Fruit fly (Drosophila melanogaster) whole organism, prepupa: Measurements from ENCODE around the gene CG18131.
A peak's percentile ranks its signal among the peaks of the same experiment; 100 is the strongest.

Experiments
- Blimp-1 ChIP-seq: fragments of 200-800 bp; sonication (Bioruptor generic); optimal IDR thresholded peaks from 3 replicates; lab custom pipeline; 2017; ENCODE audit warnings: missing biosample characterization, missing genetic modification characterization, mild to moderate bottlenecking, moderate library complexity, missing genetic modification reagents
- CG10631 ChIP-seq: fragments of 200-800 bp; sonication (Bioruptor generic); optimal IDR thresholded peaks from 2 replicates; lab custom pipeline; 2016; ENCODE audit warnings: missing biosample characterization, missing genetic modification characterization
- CG10669 ChIP-seq: fragments of 200-800 bp; sonication (Bioruptor generic); optimal IDR thresholded peaks from 3 replicates; lab custom pipeline; 2018; ENCODE audit warnings: missing biosample characterization, mild to moderate bottlenecking, missing genetic modification characterization, moderate library complexity
- CG11294 ChIP-seq: fragments of 200-800 bp; sonication (Bioruptor generic); IDR thresholded peaks from 2 replicates; pipeline ENCODE4 v1.3.6; 2022; ENCODE audit warnings: missing biosample characterization, missing genetic modification characterization
- CG11762 ChIP-seq: fragments of 200-800 bp; sonication (Bioruptor generic); optimal IDR thresholded peaks from 3 replicates; lab custom pipeline; 2016; ENCODE audit warnings: missing biosample characterization, missing genetic modification characterization; ENCODE audit not compliant: insufficient read depth
- CG11902 ChIP-seq: fragments of 200-800 bp; sonication (Bioruptor generic); optimal IDR thresholded peaks from 3 replicates; lab custom pipeline; 2016; ENCODE audit warnings: missing biosample characterization, missing genetic modification characterization
- CG15336 ChIP-seq: fragments of 200-800 bp; sonication (Bioruptor generic); IDR thresholded peaks from 2 replicates; pipeline ENCODE4 v1.3.6; 2022; ENCODE audit warnings: missing biosample characterization, missing genetic modification characterization
- CG1621 ChIP-seq: fragments of 200-800 bp; sonication (Bioruptor generic); optimal IDR thresholded peaks from 3 replicates; lab custom pipeline; 2018; ENCODE audit warnings: missing biosample characterization, mild to moderate bottlenecking, missing genetic modification characterization
- CG3032 ChIP-seq: fragments of 200-800 bp; optimal IDR thresholded peaks from 2 replicates; lab custom pipeline; 2019; ENCODE audit warnings: missing biosample characterization, mild to moderate bottlenecking, missing genetic modification characterization, moderate library complexity
- CG31627 ChIP-seq: fragments of 200-800 bp; sonication (Bioruptor generic); optimal IDR thresholded peaks from 3 replicates; lab custom pipeline; 2016; ENCODE audit warnings: missing biosample characterization, missing genetic modification characterization
- CG34406 ChIP-seq: fragments of 200-800 bp; sonication (Bioruptor generic); optimal IDR thresholded peaks from 3 replicates; lab custom pipeline; 2016; ENCODE audit warnings: missing biosample characterization, missing genetic modification characterization
- CG4318 ChIP-seq: fragments of 200-800 bp; sonication (Bioruptor generic); optimal IDR thresholded peaks from 3 replicates; lab custom pipeline; 2017; ENCODE audit warnings: missing biosample characterization, mild to moderate bottlenecking, missing genetic modification characterization
- CG6163 ChIP-seq: fragments of 200-800 bp; sonication (Bioruptor generic); IDR thresholded peaks from 3 replicates; pipeline ENCODE4 v1.3.6; 2022; ENCODE audit warnings: missing biosample characterization, missing genetic modification characterization
- CG6276 ChIP-seq: fragments of 200-800 bp; sonication (Bioruptor generic); optimal IDR thresholded peaks from 2 replicates; lab custom pipeline; 2017; ENCODE audit warnings: missing biosample characterization, mild to moderate bottlenecking, missing genetic modification characterization
- CG6792 ChIP-seq: fragments of 200-800 bp; sonication (Bioruptor generic); optimal IDR thresholded peaks from 3 replicates; lab custom pipeline; 2016; ENCODE audit warnings: missing biosample characterization, missing genetic modification characterization
- CG6808 ChIP-seq: fragments of 200-800 bp; sonication (Bioruptor generic); optimal IDR thresholded peaks from 3 replicates; lab custom pipeline; 2017; ENCODE audit warnings: missing biosample characterization, missing genetic modification characterization, mild to moderate bottlenecking, moderate library complexity, missing genetic modification reagents
- CG6854 ChIP-seq: fragments of 200-800 bp; sonication (Bioruptor generic); optimal IDR thresholded peaks from 2 replicates; lab custom pipeline; 2017; ENCODE audit warnings: missing biosample characterization, mild to moderate bottlenecking, missing genetic modification characterization
- CG8632 ChIP-seq: fragments of 200-800 bp; sonication (Bioruptor generic); optimal IDR thresholded peaks from 3 replicates; lab custom pipeline; 2016; ENCODE audit warnings: missing biosample characterization, missing genetic modification characterization
- CG9139 ChIP-seq: fragments of 200-800 bp; sonication (Bioruptor generic); optimal IDR thresholded peaks from 3 replicates; lab custom pipeline; 2017; ENCODE audit warnings: missing biosample characterization, mild to moderate bottlenecking, missing genetic modification characterization
- Eip75B ChIP-seq: fragments of 200-800 bp; sonication (Bioruptor generic); optimal IDR thresholded peaks from 3 replicates; lab custom pipeline; 2016; ENCODE audit warnings: missing biosample characterization, missing genetic modification characterization
- Eip78C ChIP-seq: fragments of 200-800 bp; sonication (Bioruptor generic); peaks from one replicate; lab custom pipeline; 2016; ENCODE audit warnings: missing biosample characterization, missing genetic modification characterization
- Eip93F ChIP-seq: fragments of 200-800 bp; sonication (Bioruptor generic); optimal IDR thresholded peaks from 2 replicates; lab custom pipeline; 2016; ENCODE audit warnings: missing biosample characterization, mild to moderate bottlenecking, missing genetic modification characterization
- Ets21C ChIP-seq: fragments of 200-800 bp; sonication (Bioruptor generic); optimal IDR thresholded peaks from 3 replicates; lab custom pipeline; 2016; ENCODE audit warnings: missing biosample characterization, missing genetic modification characterization
- Ets96B ChIP-seq: fragments of 200-800 bp; optimal IDR thresholded peaks from 2 replicates; lab custom pipeline; 2019; ENCODE audit warnings: missing biosample characterization, mild to moderate bottlenecking, missing genetic modification characterization, moderate library complexity
- Gug ChIP-seq: fragments of 200-800 bp; sonication (Bioruptor generic); IDR thresholded peaks from 2 replicates; pipeline ENCODE4 v1.3.6; 2022; ENCODE audit warnings: missing biosample characterization, missing genetic modification characterization
- Hr39 ChIP-seq: fragments of 200-800 bp; sonication (Bioruptor generic); optimal IDR thresholded peaks from 2 replicates; lab custom pipeline; 2016; ENCODE audit warnings: missing biosample characterization, missing genetic modification characterization
- Hr4 ChIP-seq: fragments of 200-800 bp; sonication (Bioruptor generic); optimal IDR thresholded peaks from 3 replicates; lab custom pipeline; 2016; ENCODE audit warnings: missing biosample characterization, missing genetic modification characterization
- Lpt ChIP-seq: fragments of 200-800 bp; sonication (Bioruptor generic); optimal IDR thresholded peaks from 3 replicates; lab custom pipeline; 2016; ENCODE audit warnings: missing biosample characterization, missing genetic modification characterization
- Met ChIP-seq: fragments of 200-800 bp; sonication (Bioruptor generic); optimal IDR thresholded peaks from 3 replicates; lab custom pipeline; 2016; ENCODE audit warnings: missing biosample characterization, missing genetic modification characterization
- OdsH ChIP-seq: fragments of 200-800 bp; sonication (Bioruptor generic); optimal IDR thresholded peaks from 3 replicates; lab custom pipeline; 2016; ENCODE audit warnings: missing biosample characterization, missing genetic modification characterization
- Smox ChIP-seq: fragments of 200-800 bp; sonication (Bioruptor generic); optimal IDR thresholded peaks from 3 replicates; lab custom pipeline; 2016; ENCODE audit warnings: missing biosample characterization, missing genetic modification characterization
- Sox102F ChIP-seq: fragments of 200-800 bp; sonication (Bioruptor generic); optimal IDR thresholded peaks from 2 replicates; lab custom pipeline; 2016; ENCODE audit warnings: missing biosample characterization, mild to moderate bottlenecking, missing genetic modification characterization
- Sox14 ChIP-seq: fragments of 200-800 bp; sonication (Bioruptor generic); optimal IDR thresholded peaks from 3 replicates; lab custom pipeline; 2016; ENCODE audit warnings: missing biosample characterization, missing genetic modification characterization
- Sox15 ChIP-seq: fragments of 200-800 bp; sonication (Bioruptor generic); optimal IDR thresholded peaks from 3 replicates; lab custom pipeline; 2016; ENCODE audit warnings: missing biosample characterization, missing genetic modification characterization
- acj6 ChIP-seq: fragments of 200-800 bp; sonication (Bioruptor generic); optimal IDR thresholded peaks from 3 replicates; lab custom pipeline; 2016; ENCODE audit warnings: missing biosample characterization, missing genetic modification characterization
- dac ChIP-seq: fragments of 200-800 bp; sonication (Bioruptor generic); optimal IDR thresholded peaks from 2 replicates; lab custom pipeline; 2017; ENCODE audit warnings: missing biosample characterization, mild to moderate bottlenecking, missing genetic modification characterization
- eg ChIP-seq: fragments of 200-800 bp; sonication (Bioruptor generic); IDR thresholded peaks from 3 replicates; pipeline ENCODE4 v1.3.6; 2022; ENCODE audit warnings: missing biosample characterization, missing genetic modification characterization
- esn ChIP-seq: fragments of 200-800 bp; sonication (Bioruptor generic); optimal IDR thresholded peaks from 2 replicates; lab custom pipeline; 2016; ENCODE audit warnings: missing biosample characterization, mild to moderate bottlenecking, missing genetic modification characterization, moderate library complexity
- fd85E ChIP-seq: fragments of 200-800 bp; sonication (Bioruptor generic); optimal IDR thresholded peaks from 3 replicates; lab custom pipeline; 2016; ENCODE audit warnings: missing biosample characterization, missing genetic modification characterization
- fkh ChIP-seq: fragments of 200-800 bp; sonication (Bioruptor generic); optimal IDR thresholded peaks from 3 replicates; lab custom pipeline; 2017; ENCODE audit warnings: missing biosample characterization, mild to moderate bottlenecking, missing genetic modification characterization, moderate library complexity
- lz ChIP-seq: fragments of 200-800 bp; sonication (Bioruptor generic); optimal IDR thresholded peaks from 3 replicates; lab custom pipeline; 2016; ENCODE audit warnings: missing biosample characterization, missing genetic modification characterization
- net ChIP-seq: fragments of 200-800 bp; sonication (Bioruptor generic); optimal IDR thresholded peaks from 3 replicates; lab custom pipeline; 2016; ENCODE audit warnings: missing biosample characterization, missing genetic modification characterization
- pdm3 ChIP-seq: fragments of 200-800 bp; sonication (Bioruptor generic); optimal IDR thresholded peaks from 3 replicates; lab custom pipeline; 2016; ENCODE audit warnings: missing biosample characterization, missing genetic modification characterization
- salr ChIP-seq, 2 experiments: fragments of 200-800 bp; sonication (Bioruptor generic); optimal IDR thresholded peaks; 3 replicates each; lab custom pipeline; 2016 to 2018; ENCODE audit warnings: missing biosample characterization in 2 of 2, missing genetic modification characterization in 2 of 2, mild to moderate bottlenecking in 1 of 2
- spab ChIP-seq: fragments of 200-800 bp; sonication (Bioruptor generic); optimal IDR thresholded peaks from 2 replicates; lab custom pipeline; 2017; ENCODE audit warnings: missing biosample characterization, mild to moderate bottlenecking, missing genetic modification characterization, missing genetic modification reagents
- ss ChIP-seq, 2 experiments: fragments of 200-800 bp; sonication (Bioruptor generic); optimal IDR thresholded peaks; 2 replicates in 1 of 2; 3 replicates in 1 of 2; lab custom pipeline; 2017 to 2018; ENCODE audit warnings: mild to moderate bottlenecking in 2 of 2, missing biosample characterization in 2 of 2, missing genetic modification characterization in 2 of 2, moderate library complexity in 1 of 2
- svp ChIP-seq: fragments of 200-800 bp; sonication (Bioruptor generic); peaks from one replicate; lab custom pipeline; 2016; ENCODE audit warnings: missing biosample characterization, missing genetic modification characterization
- topi ChIP-seq: fragments of 200-800 bp; sonication (Bioruptor generic); optimal IDR thresholded peaks from 3 replicates; lab custom pipeline; 2016; ENCODE audit warnings: missing biosample characterization, missing genetic modification characterization

CG18131 gene

dm6 chr2L:1473427-1473826 lies 27.0 kb downstream of the CG18131 start (continued):
- TF ChIP-seq salr (GFP tag; optimal IDR thresholded peaks at IDR 0.05; lab: Kevin White, UChicago) (peak in 1 of 2 experiments; percentile 22), CG8632 (GFP tag; lab: Kevin White, UChicago) (peak; percentile 30), CG6854 (peak; percentile 53), CG6792 (GFP tag; lab: Kevin White, UChicago) (peak; percentile 58), CG9139 (GFP tag; lab: Kevin White, UChicago) (no peak), CG4318 (GFP tag; lab: Kevin White, UChicago) (no peak), Sox102F (GFP tag; lab: Kevin White, UChicago) (peak; percentile 72), fd85E (GFP tag; lab: Kevin White, UChicago) (no peak), Hr4 (GFP tag; lab: Kevin White, UChicago) (no peak), CG1621 (no peak), Smox (GFP tag; lab: Kevin White, UChicago) (peak; percentile 62), CG11902 (GFP tag; lab: Kevin White, UChicago) (peak; percentile 28), Eip75B (peak; percentile 39), Ets21C (GFP tag; lab: Kevin White, UChicago) (peak; percentile 76)

- peak; percentile 73 for TF ChIP-seq OdsH
- peak; percentile 80 for TF ChIP-seq topi
- peak; percentile 82 for TF ChIP-seq esn
- TF ChIP-seq Blimp-1 (GFP tag; lab: Kevin White, UChicago), result peak; percentile 37
- peak; percentile 70 for TF ChIP-seq CG11902 (GFP tag; lab: Kevin White, UChicago)
- peak; percentile 58 for TF ChIP-seq Sox15
- peak; percentile 84 for TF ChIP-seq Ets96B (tag; lab: Kevin White, UChicago)
- TF ChIP-seq lz (GFP tag; lab: Kevin White, UChicago), result peak; percentile 79
- TF ChIP-seq Met (GFP tag; lab: Kevin White, UChicago), result peak; percentile 84
- peak; percentile 65 for TF ChIP-seq CG9139 (GFP tag; lab: Kevin White, UChicago)
- TF ChIP-seq CG31627 (GFP tag; lab: Kevin White, UChicago), result peak; percentile 78
- peak; percentile 75 for TF ChIP-seq Hr39 (GFP tag; lab: Kevin White, UChicago)
- peak; percentile 67 for TF ChIP-seq CG11762 (GFP tag; lab: Kevin White, UChicago)
- peak; percentile 78 for TF ChIP-seq spab
- no peak for TF ChIP-seq CG11294 (GFP tag; lab: Robert Waterston, UW)
- peak; percentile 9 for TF ChIP-seq Lpt (GFP tag; lab: Kevin White, UChicago)
- TF ChIP-seq net (GFP tag; lab: Kevin White, UChicago), result peak; percentile 74
- peak; percentile 83 for TF ChIP-seq CG6792 (GFP tag; lab: Kevin White, UChicago)
- peak; percentile 85 for TF ChIP-seq CG6163 (GFP tag; lab: Robert Waterston, UW)
- no peak for TF ChIP-seq Eip93F (GFP tag; lab: Kevin White, UChicago)
- peak; percentile 75 for TF ChIP-seq acj6
- TF ChIP-seq Sox14 (GFP tag; lab: Kevin White, UChicago), result peak; percentile 80
- peak; percentile 69 for TF ChIP-seq CG34406
- 0 out of 3 replicates have a peak, but pooled peaks have one; percentile 47 for TF ChIP-seq eg
- TF ChIP-seq ss (GFP tag; optimal IDR thresholded peaks at IDR 0.05; lab: Kevin White, UChicago), result peak; percentile 58 to 80
- TF ChIP-seq fkh (GFP tag; lab: Kevin White, UChicago), result no peak
- peak; percentile 77 for TF ChIP-seq CG10631 (GFP tag; lab: Kevin White, UChicago)
- peak; percentile 19 for TF ChIP-seq fd85E (GFP tag; lab: Kevin White, UChicago)
- peak; percentile 66 for TF ChIP-seq Hr4 (GFP tag; lab: Kevin White, UChicago)
- TF ChIP-seq CG3032 (tag; lab: Kevin White, UChicago), result peak; percentile 79
- peak; percentile 50; the same call in 1 of the 2 replicates for TF ChIP-seq CG15336 (GFP tag; lab: Robert Waterston, UW)
- peak; percentile 77 for TF ChIP-seq pdm3 (GFP tag; lab: Kevin White, UChicago)
- peak; percentile 56 for TF ChIP-seq Ets21C (GFP tag; lab: Kevin White, UChicago)
- TF ChIP-seq CG4318 (GFP tag; lab: Kevin White, UChicago), result no peak
- TF ChIP-seq CG6276, result peak; percentile 22
- TF ChIP-seq svp (GFP tag; lab: Kevin White, UChicago), result peak; percentile 89
- peak; percentile 31; the same call in 1 of the 2 replicates for TF ChIP-seq Gug
- peak; percentile 76 for TF ChIP-seq CG1621
- TF ChIP-seq CG8632 (GFP tag; lab: Kevin White, UChicago), result peak; percentile 74
- peak; percentile 78 for TF ChIP-seq Eip75B
- TF ChIP-seq CG10669 (GFP tag; lab: Kevin White, UChicago), result peak; percentile 81
- TF ChIP-seq dac (GFP tag; lab: Kevin White, UChicago), result no peak
- peak; percentile 96 for TF ChIP-seq Eip78C
- TF ChIP-seq CG6808 (GFP tag; lab: Kevin White, UChicago), result peak; percentile 79
- peak; percentile 28 for TF ChIP-seq CG6854
Observed at dm6 chr2L:1470772-1471171, 29.6 kb downstream of the CG18131 start.
